Fruit fly (Drosophila melanogaster): ENCODE results near the gene opm.
A peak's percentile ranks its signal among the peaks of the same experiment; 100 is the strongest.

opm gene

DNA sequence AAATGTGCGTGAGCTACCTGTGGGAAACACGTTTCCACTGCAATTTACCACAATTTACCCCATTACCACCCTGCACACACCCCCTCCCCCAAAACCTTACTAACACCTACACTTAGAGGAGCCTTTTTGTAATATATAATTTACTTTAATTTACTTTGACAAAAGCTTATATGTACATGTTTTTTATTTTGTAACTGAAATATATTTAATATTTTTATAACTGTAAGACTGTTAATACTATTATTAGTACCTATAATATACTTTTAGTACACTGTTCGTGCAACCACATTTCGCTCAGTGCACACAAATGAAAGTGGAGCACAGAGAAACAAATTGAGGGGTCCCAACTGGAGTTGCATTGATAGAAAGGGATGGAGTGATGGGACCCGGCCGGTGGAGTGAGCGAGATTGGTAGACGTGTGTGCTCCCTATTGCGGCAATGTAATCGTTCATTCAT lies 45.2 kb downstream of the opm start (continued):
- no peak for TF ChIP-seq eve (GFP tag; optimal IDR thresholded peaks at IDR 0.05)
- TF ChIP-seq CG10274 (GFP tag; optimal IDR thresholded peaks at IDR 0.05): peak; percentile 22
- TF ChIP-seq CG11398 (GFP tag; optimal IDR thresholded peaks at IDR 0.05): no peak
- TF ChIP-seq CG8359 (GFP tag; optimal IDR thresholded peaks at IDR 0.05; ENCODE audit: borderline replicate concordance): peak; percentile 75
- TF ChIP-seq CG17186 (GFP tag; optimal IDR thresholded peaks at IDR 0.05): peak; percentile 13
- peak; percentile 81 for TF ChIP-seq HLH3B (GFP tag; IDR thresholded peaks at IDR 0.05)
- TF ChIP-seq caup (GFP tag; optimal IDR thresholded peaks at IDR 0.05; ENCODE audit: severe bottlenecking): peak; percentile 20
- TF ChIP-seq corto (GFP tag; optimal IDR thresholded peaks at IDR 0.05): peak; percentile 40
- peak; percentile 91 for TF ChIP-seq CG11504 (tag; optimal IDR thresholded peaks at IDR 0.05)
- TF ChIP-seq CG12236 (GFP tag; optimal IDR thresholded peaks at IDR 0.05): no peak
- no peak for TF ChIP-seq exex (tag; optimal IDR thresholded peaks at IDR 0.05)
- no peak for TF ChIP-seq Hr39 (optimal IDR thresholded peaks at IDR 0.05)
- peak; percentile 69 for TF ChIP-seq psq (GFP tag; optimal IDR thresholded peaks at IDR 0.05)
- TF ChIP-seq sna (GFP tag; IDR thresholded peaks at IDR 0.05; ENCODE audit: partially characterized antibody): no peak
- TF ChIP-seq Meics (GFP tag; optimal IDR thresholded peaks at IDR 0.05): peak; percentile 52
- TF ChIP-seq CG17359 (tag; optimal IDR thresholded peaks at IDR 0.05): peak; percentile 91
- TF ChIP-seq Sox100B (GFP tag; optimal IDR thresholded peaks at IDR 0.05): peak; percentile 89
- TF ChIP-seq unpg (GFP tag; optimal IDR thresholded peaks at IDR 0.05): peak; percentile 90
- TF ChIP-seq CG43689 (GFP tag; IDR thresholded peaks at IDR 0.05): no peak
- peak; percentile 93 for TF ChIP-seq CG7839 (tag; optimal IDR thresholded peaks at IDR 0.05)
- TF ChIP-seq abd-A (tag; optimal IDR thresholded peaks at IDR 0.05): peak; percentile 48
- no peak for TF ChIP-seq Lim3 (GFP tag; IDR thresholded peaks at IDR 0.05)
- TF ChIP-seq ems (GFP tag; optimal IDR thresholded peaks at IDR 0.05): no peak
- TF ChIP-seq Trl (optimal IDR thresholded peaks at IDR 0.05): no peak
- TF ChIP-seq Trl (GFP tag; optimal IDR thresholded peaks at IDR 0.05): no peak
- TF ChIP-seq CG8765 (GFP tag; IDR thresholded peaks at IDR 0.05): peak; percentile 19; the same call in 1 of the 2 replicates
- TF ChIP-seq CG2199 (GFP tag; IDR thresholded peaks at IDR 0.05): no peak
- TF ChIP-seq BtbVII (GFP tag; optimal IDR thresholded peaks at IDR 0.05): peak; percentile 59
- no peak for TF ChIP-seq al (GFP tag; IDR thresholded peaks at IDR 0.05)
- TF ChIP-seq cg (GFP tag; optimal IDR thresholded peaks at IDR 0.05): peak; percentile 61
- peak; percentile 91 for TF ChIP-seq CG6689 (GFP tag; IDR thresholded peaks at IDR 0.05)
- TF ChIP-seq CG3407 (GFP tag; optimal IDR thresholded peaks at IDR 0.05): peak; percentile 78
- peak; percentile 70 for TF ChIP-seq ro (GFP tag; IDR thresholded peaks at IDR 0.05)
- no peak for TF ChIP-seq grn (GFP tag; optimal IDR thresholded peaks at IDR 0.05)
- TF ChIP-seq ranshi (GFP tag; IDR thresholded peaks at IDR 0.05): peak; percentile 72; the same call in 1 of the 2 replicates
- no peak for TF ChIP-seq sob (GFP tag; IDR thresholded peaks at IDR 0.05)
- peak; percentile 77 for TF ChIP-seq CG10366 (GFP tag; IDR thresholded peaks at IDR 0.05)
- TF ChIP-seq CG9609 (GFP tag; optimal IDR thresholded peaks at IDR 0.05): no peak
- TF ChIP-seq crp (GFP tag; optimal IDR thresholded peaks at IDR 0.05): peak in 1 of 2 experiments; percentile 13
- peak; percentile 91 for TF ChIP-seq fd96Cb (tag; optimal IDR thresholded peaks at IDR 0.05)
- no peak for TF ChIP-seq fru (optimal IDR thresholded peaks at IDR 0.05)
- TF ChIP-seq btn (GFP tag; optimal IDR thresholded peaks at IDR 0.05): no peak
- peak; percentile 57 for TF ChIP-seq CG4328 (GFP tag; optimal IDR thresholded peaks at IDR 0.05)
- TF ChIP-seq Rx (GFP tag; IDR thresholded peaks at IDR 0.05): 0 out of 2 replicates have a peak, but pooled peaks have one; percentile 35
- TF ChIP-seq br (optimal IDR thresholded peaks at IDR 0.05): no peak
- TF ChIP-seq Dip2 (GFP tag; IDR thresholded peaks at IDR 0.05): no peak
- no peak for TF ChIP-seq zfh2 (GFP tag; optimal IDR thresholded peaks at IDR 0.05)
- peak; percentile 60 for TF ChIP-seq B-H1 (GFP tag; IDR thresholded peaks at IDR 0.05)
- no peak for TF ChIP-seq Ets97D (GFP tag; optimal IDR thresholded peaks at IDR 0.05)
- TF ChIP-seq pb (GFP tag; optimal IDR thresholded peaks at IDR 0.05): no peak
- TF ChIP-seq pum (GFP tag; optimal IDR thresholded peaks at IDR 0.05): no peak
- TF ChIP-seq dan (GFP tag; IDR thresholded peaks at IDR 0.05): no peak
- TF ChIP-seq CrebB (tag; optimal IDR thresholded peaks at IDR 0.05): peak; percentile 42
